Fruit fly (Drosophila melanogaster) whole organism, embryonic: ENCODE results near the gene CG17612.

Experiments used
- Aef1 ChIP-seq: fragments of 200-800 bp; sonication (Bioruptor generic); IDR thresholded peaks from 3 replicates; pipeline ENCODE4 v1.3.6; 2022; ENCODE audit warnings: missing biosample characterization, missing genetic modification characterization
- CG13894 ChIP-seq: fragments of 200-800 bp; sonication (Bioruptor generic); optimal IDR thresholded peaks from 3 replicates; lab custom pipeline; 2018; ENCODE audit warnings: missing biosample characterization, mild to moderate bottlenecking, missing genetic modification characterization, moderate library complexity
- CG15479 ChIP-seq: fragments of 200-800 bp; sonication (Bioruptor generic); optimal IDR thresholded peaks from 3 replicates; lab custom pipeline; 2019; ENCODE audit warnings: missing biosample characterization, mild to moderate bottlenecking, missing genetic modification characterization, moderate library complexity
- CG17912 ChIP-seq: fragments of 200-800 bp; sonication (Bioruptor generic); optimal IDR thresholded peaks from 2 replicates; lab custom pipeline; 2018; ENCODE audit warnings: missing biosample characterization, mild to moderate bottlenecking, missing genetic modification characterization
- CG1792 ChIP-seq: fragments of 200-800 bp; sonication (Bioruptor generic); optimal IDR thresholded peaks from 2 replicates; lab custom pipeline; 2016; ENCODE audit warnings: missing biosample characterization, missing genetic modification characterization
- CG18262 ChIP-seq: fragments of 200-800 bp; optimal IDR thresholded peaks from 3 replicates; lab custom pipeline; 2019; ENCODE audit warnings: missing biosample characterization, mild to moderate bottlenecking, missing genetic modification characterization, moderate library complexity
- CG1832 ChIP-seq: fragments of 200-800 bp; sonication (Bioruptor generic); optimal IDR thresholded peaks from 2 replicates; lab custom pipeline; 2017; ENCODE audit warnings: missing biosample characterization, mild to moderate bottlenecking, missing genetic modification characterization, inconsistent platforms
- CG2120 ChIP-seq: fragments of 200-800 bp; sonication (Bioruptor generic); optimal IDR thresholded peaks from 3 replicates; lab custom pipeline; 2016; ENCODE audit warnings: missing biosample characterization, missing genetic modification characterization
- CG30020 ChIP-seq: fragments of 200-800 bp; optimal IDR thresholded peaks from 2 replicates; lab custom pipeline; 2019; ENCODE audit warnings: missing biosample characterization, mild to moderate bottlenecking, missing genetic modification characterization, moderate library complexity
- CG34376 ChIP-seq: fragments of 200-800 bp; sonication (Bioruptor generic); optimal IDR thresholded peaks from 2 replicates; lab custom pipeline; 2018; ENCODE audit warnings: missing biosample characterization, mild to moderate bottlenecking, missing genetic modification characterization
- CG4730 ChIP-seq: fragments of 200-800 bp; sonication (Bioruptor generic); IDR thresholded peaks from 2 replicates; pipeline ENCODE4 v1.3.6; 2022; ENCODE audit warnings: missing biosample characterization, missing genetic modification characterization
- CG5953 ChIP-seq: fragments of 200-800 bp; sonication (Bioruptor generic); IDR thresholded peaks from 2 replicates; pipeline ENCODE4 v1.3.6; 2022; ENCODE audit warnings: missing biosample characterization, missing genetic modification characterization
- CG6765 ChIP-seq: fragments of 200-800 bp; sonication (Bioruptor generic); optimal IDR thresholded peaks from 3 replicates; lab custom pipeline; 2017; ENCODE audit warnings: missing biosample characterization, mild to moderate bottlenecking, missing genetic modification characterization
- CG9727 ChIP-seq: fragments of 200-800 bp; sonication (Bioruptor generic); optimal IDR thresholded peaks from 3 replicates; lab custom pipeline; 2017; ENCODE audit warnings: missing biosample characterization, mild to moderate bottlenecking, missing genetic modification characterization
- Dbx ChIP-seq: fragments of 200-800 bp; sonication (Bioruptor generic); IDR thresholded peaks from 3 replicates; pipeline ENCODE4 v1.3.6; 2022; ENCODE audit warnings: missing biosample characterization, missing genetic modification characterization
- Gug ChIP-seq: fragments of 200-800 bp; sonication (Bioruptor generic); IDR thresholded peaks from 4 replicates; pipeline ENCODE4 v1.3.6; 2022; ENCODE audit warnings: missing biosample characterization, missing genetic modification characterization
- HLH4C ChIP-seq: fragments of 200-800 bp; sonication (Bioruptor generic); IDR thresholded peaks from 3 replicates; pipeline ENCODE4 v1.3.6; 2022; ENCODE audit warnings: missing biosample characterization, missing genetic modification characterization; ENCODE audit not compliant: partially characterized antibody
- HLH54F ChIP-seq: fragments of 200-800 bp; sonication (Bioruptor generic); optimal IDR thresholded peaks from 3 replicates; lab custom pipeline; 2016; ENCODE audit warnings: missing biosample characterization, missing genetic modification characterization
- Hey ChIP-seq: fragments of 200-800 bp; sonication (Bioruptor generic); optimal IDR thresholded peaks from 3 replicates; lab custom pipeline; 2018; ENCODE audit warnings: missing biosample characterization, mild to moderate bottlenecking, missing genetic modification characterization
- Med ChIP-seq: fragments of 200-800 bp; sonication (Bioruptor generic); peaks from one replicate; lab custom pipeline; 2016; ENCODE audit warnings: missing biosample characterization, missing genetic modification characterization, mild to moderate bottlenecking, inconsistent platforms, moderate library complexity
- Scr ChIP-seq: fragments of 200-800 bp; sonication (Bioruptor generic); IDR thresholded peaks from 2 replicates; pipeline ENCODE4 v1.3.6; 2022; ENCODE audit warnings: missing biosample characterization, missing genetic modification characterization; ENCODE audit not compliant: partially characterized antibody
- Xrp1 ChIP-seq: fragments of 200-800 bp; sonication (Bioruptor generic); IDR thresholded peaks from 2 replicates; pipeline ENCODE4 v1.3.6; 2022; ENCODE audit warnings: missing biosample characterization, missing genetic modification characterization
- abd-A ChIP-seq: fragments of 200-800 bp; sonication (Bioruptor generic); optimal IDR thresholded peaks from 3 replicates; lab custom pipeline; 2019; ENCODE audit warnings: missing biosample characterization, mild to moderate bottlenecking, missing genetic modification characterization, moderate library complexity
- ap ChIP-seq: fragments of 200-800 bp; sonication (Bioruptor generic); IDR thresholded peaks from 2 replicates; pipeline ENCODE4 v1.3.6; 2022; ENCODE audit warnings: missing biosample characterization, missing genetic modification characterization
- bowl ChIP-seq: fragments of 200-800 bp; sonication (Bioruptor generic); IDR thresholded peaks from 2 replicates; pipeline ENCODE4 v1.3.6; 2022; ENCODE audit warnings: missing biosample characterization, missing genetic modification characterization
- crp ChIP-seq, 2 experiments: fragments of 200-800 bp; sonication (Bioruptor generic); optimal IDR thresholded peaks; 2 replicates in 1 of 2; 3 replicates in 1 of 2; lab custom pipeline; 2017; ENCODE audit warnings: missing biosample characterization in 2 of 2, missing genetic modification characterization in 2 of 2, mild to moderate bottlenecking in 1 of 2, moderate library complexity in 1 of 2
- dpn ChIP-seq, 2 experiments: fragments of 200-800 bp; sonication (Bioruptor generic); optimal IDR thresholded peaks; 3 replicates each; lab custom pipeline; 2016; ENCODE audit warnings: missing biosample characterization in 2 of 2, missing genetic modification characterization in 2 of 2
- exex ChIP-seq: fragments of 200-800 bp; sonication (Bioruptor generic); optimal IDR thresholded peaks from 4 replicates; lab custom pipeline; 2018; ENCODE audit warnings: missing biosample characterization, mild to moderate bottlenecking, missing genetic modification characterization, moderate library complexity
- fd3F ChIP-seq: fragments of 200-800 bp; sonication (Bioruptor generic); optimal IDR thresholded peaks from 2 replicates; lab custom pipeline; 2018; ENCODE audit warnings: missing biosample characterization, mild to moderate bottlenecking, missing genetic modification characterization, moderate library complexity
- gce ChIP-seq: fragments of 200-800 bp; sonication (Bioruptor generic); IDR thresholded peaks from 3 replicates; pipeline ENCODE4 v1.3.6; 2022; ENCODE audit warnings: missing biosample characterization, missing genetic modification characterization
- grn ChIP-seq: fragments of 200-800 bp; sonication (Bioruptor generic); optimal IDR thresholded peaks from 3 replicates; lab custom pipeline; 2017; ENCODE audit warnings: missing biosample characterization, missing genetic modification characterization
- hkb ChIP-seq, 2 experiments: fragments of 200-800 bp in 1 of 2; fragments of >200 bp in 1 of 2; sonication (Bioruptor generic) in 1 of 2; IDR thresholded peaks in 1 of 2; optimal IDR thresholded peaks in 1 of 2; 2 replicates each; pipeline versions ENCODE4 v1.3.6 to Lab custom; 2017 to 2022; ENCODE audit warnings: missing biosample characterization in 1 of 2, missing genetic modification characterization in 1 of 2
- ind ChIP-seq: fragments of 200-800 bp; sonication (Bioruptor generic); optimal IDR thresholded peaks from 3 replicates; lab custom pipeline; 2016; ENCODE audit warnings: missing biosample characterization, missing genetic modification characterization
- kay ChIP-seq: fragments of 200-800 bp; sonication (Bioruptor generic); optimal IDR thresholded peaks from 2 replicates; lab custom pipeline; 2016; ENCODE audit warnings: missing biosample characterization, missing genetic modification characterization
- lab ChIP-seq: fragments of 200-800 bp; sonication (Bioruptor generic); optimal IDR thresholded peaks from 3 replicates; lab custom pipeline; 2017; ENCODE audit warnings: missing biosample characterization, missing genetic modification characterization, mild to moderate bottlenecking, moderate library complexity, missing genetic modification reagents
- pb ChIP-seq: fragments of 200-800 bp; sonication (Bioruptor generic); optimal IDR thresholded peaks from 3 replicates; lab custom pipeline; 2016; ENCODE audit warnings: missing biosample characterization, missing genetic modification characterization
- peb ChIP-seq: fragments of 200-800 bp; sonication (Bioruptor generic); IDR thresholded peaks from 2 replicates; pipeline ENCODE4 v1.3.6; 2022; ENCODE audit warnings: missing biosample characterization, missing genetic modification characterization
- prd ChIP-seq, 3 experiments: fragments of >200 bp in 2 of 3; fragments of 200-800 bp in 1 of 3; sonication (Bioruptor generic) in 1 of 3; optimal IDR thresholded peaks in 2 of 3; IDR thresholded peaks in 1 of 3; 2 replicates in 2 of 3; 3 replicates in 1 of 3; pipeline versions ENCODE4 v1.3.6 to Lab custom; 2017 to 2022; ENCODE audit warnings: missing biosample characterization in 1 of 3, missing genetic modification characterization in 1 of 3
- row ChIP-seq: fragments of 200-800 bp; sonication (Bioruptor generic); IDR thresholded peaks from 3 replicates; pipeline ENCODE4 v1.3.6; 2022; ENCODE audit warnings: missing biosample characterization, missing genetic modification characterization
- sd ChIP-seq: fragments of 200-800 bp; sonication (Bioruptor generic); optimal IDR thresholded peaks from 3 replicates; lab custom pipeline; 2018; ENCODE audit warnings: missing biosample characterization, mild to moderate bottlenecking, missing genetic modification characterization, moderate library complexity
- sens ChIP-seq: fragments of 200-800 bp; sonication (Bioruptor generic); peaks from one replicate; lab custom pipeline; 2016; ENCODE audit warnings: missing biosample characterization, missing genetic modification characterization
- shn ChIP-seq: fragments of 200-800 bp; sonication (Bioruptor generic); optimal IDR thresholded peaks from 3 replicates; lab custom pipeline; 2016; ENCODE audit warnings: missing biosample characterization, missing genetic modification characterization
- sima ChIP-seq: fragments of 200-800 bp; sonication (Bioruptor generic); optimal IDR thresholded peaks from 2 replicates; lab custom pipeline; 2016; ENCODE audit warnings: missing biosample characterization, missing genetic modification characterization
- slp2 ChIP-seq: fragments of 200-800 bp; sonication (Bioruptor generic); optimal IDR thresholded peaks from 2 replicates; lab custom pipeline; 2016; ENCODE audit warnings: missing biosample characterization, missing genetic modification characterization
- sr ChIP-seq: fragments of 200-800 bp; sonication (Bioruptor generic); IDR thresholded peaks from 3 replicates; pipeline ENCODE4 v1.3.6; 2022; ENCODE audit warnings: missing biosample characterization, missing genetic modification characterization
- tll ChIP-seq, 2 experiments: fragments of 200-800 bp in 1 of 2; fragments of >200 bp in 1 of 2; sonication (Bioruptor generic) in 1 of 2; optimal IDR thresholded peaks; 2 replicates each; lab custom pipeline; 2017 to 2019; ENCODE audit warnings: missing biosample characterization in 2 of 2, missing genetic modification characterization in 2 of 2, mild to moderate bottlenecking in 1 of 2, moderate library complexity in 1 of 2
- wdn ChIP-seq: fragments of 200-800 bp; sonication (Bioruptor generic); IDR thresholded peaks from 2 replicates; pipeline ENCODE4 v1.3.6; 2022; ENCODE audit warnings: missing biosample characterization, missing genetic modification characterization
- zf30C ChIP-seq: fragments of 200-800 bp; sonication (Bioruptor generic); optimal IDR thresholded peaks from 3 replicates; lab custom pipeline; 2018; ENCODE audit warnings: missing biosample characterization, mild to moderate bottlenecking, missing genetic modification characterization
- zfh1 ChIP-seq: fragments of 200-800 bp; sonication (Bioruptor generic); IDR thresholded peaks from 3 replicates; pipeline ENCODE4 v1.3.6; 2022; ENCODE audit warnings: missing biosample characterization, missing genetic modification characterization

CG17612 gene

DNA sequence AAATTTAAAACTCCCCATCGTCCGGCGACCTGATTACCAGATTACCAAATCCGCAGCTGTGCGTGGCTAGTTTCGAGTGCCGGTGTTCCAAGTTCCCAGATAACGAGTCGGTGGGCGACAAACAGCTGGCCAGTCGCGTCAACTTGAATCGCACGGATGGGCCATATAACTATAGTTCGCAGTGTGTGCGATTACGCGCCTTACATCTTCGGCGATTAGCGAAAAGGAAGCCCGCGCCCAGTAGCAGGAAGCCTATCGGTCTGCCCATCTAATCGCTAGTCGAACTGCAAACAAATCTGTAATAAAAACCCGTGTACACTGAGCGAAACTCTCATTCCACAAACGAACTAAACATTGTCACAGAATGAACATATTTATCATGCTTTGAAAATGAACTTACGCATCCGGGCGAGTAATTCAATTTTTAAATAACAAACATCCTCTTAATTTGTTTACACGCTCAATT, 47.5 kb downstream of the CG17612 start (continued):
- TF ChIP-seq prd (optimal IDR thresholded peaks at IDR 0.05; lab: Kevin White, UChicago) (no peak), prd (GFP tag; IDR thresholded peaks at IDR 0.05; lab: Robert Waterston, UW) (peak; percentile 15; the same call in 1 of the 3 replicates), slp2 (GFP tag; lab: Kevin White, UChicago) (no peak), ap (GFP tag; lab: Robert Waterston, UW) (no peak), fd3F (no peak), dpn (GFP tag; optimal IDR thresholded peaks at IDR 0.05; lab: Kevin White, UChicago) (peak; percentile 22 to 31), sens (GFP tag; lab: Kevin White, UChicago) (no peak), Hey (tag; lab: Kevin White, UChicago) (peak; percentile 44), peb (GFP tag; lab: Robert Waterston, UW) (no peak), hkb (optimal IDR thresholded peaks at IDR 0.05; lab: Kevin White, UChicago) (no peak), hkb (GFP tag; IDR thresholded peaks at IDR 0.05; lab: Robert Waterston, UW) (no peak), exex (tag; lab: Kevin White, UChicago) (peak; percentile 80), CG34376 (GFP tag; lab: Kevin White, UChicago) (peak; percentile 54), HLH54F (peak; percentile 46), bowl (GFP tag; lab: Robert Waterston, UW) (no peak), CG18262 (peak; percentile 2), kay (GFP tag; lab: Kevin White, UChicago) (no peak), CG2120 (GFP tag; lab: Kevin White, UChicago) (peak; percentile 61), CG15479 (peak; percentile 84), CG30020 (tag; lab: Kevin White, UChicago) (no peak), CG9727 (GFP tag; lab: Kevin White, UChicago) (no peak), wdn (no peak), ind (GFP tag; lab: Kevin White, UChicago) (peak; percentile 13), CG1792 (no peak), zf30C (GFP tag; lab: Kevin White, UChicago) (peak; percentile 33), Gug (peak; percentile 24; the same call in 1 of the 4 replicates), CG17912 (GFP tag; lab: Kevin White, UChicago) (no peak), Aef1 (GFP tag; lab: Robert Waterston, UW) (0 out of 3 replicates have a peak, but pooled peaks have one; percentile 12), Dbx (GFP tag; lab: Robert Waterston, UW) (0 out of 3 replicates have a peak, but pooled peaks have one; percentile 42), CG1832 (GFP tag; lab: Kevin White, UChicago) (no peak), Med (GFP tag; lab: Kevin White, UChicago) (peak; percentile 80), pb (GFP tag; lab: Kevin White, UChicago) (no peak), Scr (GFP tag; lab: Robert Waterston, UW) (peak; percentile 15; the same call in 1 of the 2 replicates), row (GFP tag; lab: Robert Waterston, UW) (peak; percentile 41; the same call in 1 of the 3 replicates), lab (GFP tag; lab: Kevin White, UChicago) (peak; percentile 41), crp (GFP tag; optimal IDR thresholded peaks at IDR 0.05; lab: Kevin White, UChicago) (peak in 1 of 2 experiments; percentile 33), CG5953 (0 out of 2 replicates have a peak, but pooled peaks have one; percentile 42), zfh1 (GFP tag; lab: Robert Waterston, UW) (no peak)

DNA sequence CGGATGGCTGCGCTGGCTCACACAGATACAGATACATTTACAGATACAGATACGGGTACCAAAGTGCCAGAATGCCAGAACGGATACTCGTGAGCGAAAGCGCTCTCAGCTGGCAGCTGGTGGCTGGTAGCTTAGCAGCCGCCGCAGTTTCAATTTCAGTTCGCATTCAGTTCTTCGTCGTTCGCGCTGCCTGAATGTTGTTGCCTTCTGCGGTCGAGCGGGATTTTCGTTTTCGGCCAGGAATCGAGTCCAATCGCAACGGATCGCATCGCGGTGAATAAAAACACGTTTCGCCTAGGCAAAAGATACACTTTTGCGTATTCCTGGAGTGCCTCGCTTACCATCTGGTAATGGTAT, 48.8 kb downstream of the CG17612 start, which contains the start of gene Atet:
Gene Atet (plus strand): TSS at position 156 of the 357 bp plus-strand sequence.
- TF ChIP-seq sr (GFP tag; lab: Robert Waterston, UW) (peak; percentile 56; the same call in 1 of the 3 replicates), CG13894 (tag; lab: Kevin White, UChicago) (peak; percentile 15), shn (GFP tag; lab: Kevin White, UChicago) (no peak), ap (GFP tag; lab: Robert Waterston, UW) (0 out of 2 replicates have a peak, but pooled peaks have one; percentile 24), grn (GFP tag; lab: Kevin White, UChicago) (peak; percentile 6), sd (tag; lab: Kevin White, UChicago) (peak; percentile 54), abd-A (tag; lab: Kevin White, UChicago) (no peak), gce (no peak), CG6765 (GFP tag; lab: Kevin White, UChicago) (no peak), CG4730 (GFP tag; lab: Robert Waterston, UW) (no peak), HLH4C (GFP tag; lab: Robert Waterston, UW) (0 out of 3 replicates have a peak, but pooled peaks have one; percentile 46), sima (GFP tag; lab: Kevin White, UChicago) (no peak), tll (GFP tag; optimal IDR thresholded peaks at IDR 0.05; lab: Kevin White, UChicago) (no peak), Xrp1 (GFP tag; lab: Robert Waterston, UW) (no peak), HLH54F (no peak), prd (optimal IDR thresholded peaks at IDR 0.05; lab: Kevin White, UChicago) (no peak), prd (GFP tag; IDR thresholded peaks at IDR 0.05; lab: Robert Waterston, UW) (no peak), Gug (no peak)
